Worm (Caenorhabditis elegans): ENCODE measurements around the gene enri-2.
A peak's percentile ranks its signal among the peaks of the same experiment; 100 is the strongest.

The enri-2 gene

ce11 chrX:14502116-14502587, 43.5 kb upstream of the enri-2 start (continued):
- TF ChIP-seq nhr-23 (tag; optimal IDR thresholded peaks at IDR 0.05) (peak; percentile 13), mdl-1 (tag; optimal IDR thresholded peaks at IDR 0.05) (no peak), lin-15B (tag; optimal IDR thresholded peaks at IDR 0.05) (no peak), egl-27 (tag; optimal IDR thresholded peaks at IDR 0.05) (no peak), ceh-82 (tag; optimal IDR thresholded peaks at IDR 0.05) (no peak), fkh-10 (GFP tag; optimal IDR thresholded peaks at IDR 0.05) (no peak), fos-1 (tag; optimal IDR thresholded peaks at IDR 0.05) (no peak), ZK546.5 (tag; optimal IDR thresholded peaks at IDR 0.05) (no peak), hmg-11 (tag; optimal IDR thresholded peaks at IDR 0.05) (no peak), skn-1 (tag; optimal IDR thresholded peaks at IDR 0.05) (no peak), elt-3 (tag; optimal IDR thresholded peaks at IDR 0.05) (no peak), snpc-4 (tag; optimal IDR thresholded peaks at IDR 0.05) (no peak), pqm-1 (tag; optimal IDR thresholded peaks at IDR 0.05) (peak; percentile 83), nhr-67 (tag; optimal IDR thresholded peaks at IDR 0.05) (no peak)

- TF ChIP-seq nhr-25 (tag; optimal IDR thresholded peaks at IDR 0.05) (peak; percentile 74), lin-39 (tag; optimal IDR thresholded peaks at IDR 0.05) (peak; percentile 23), elt-1 (tag; optimal IDR thresholded peaks at IDR 0.05) (peak; percentile 42), nhr-23 (tag; optimal IDR thresholded peaks at IDR 0.05) (peak; percentile 69), mml-1 (tag; optimal IDR thresholded peaks at IDR 0.05) (no peak), ZK546.5 (tag; optimal IDR thresholded peaks at IDR 0.05) (no peak), nhr-43 (tag; optimal IDR thresholded peaks at IDR 0.05; ENCODE audit: poor library complexity, severe bottlenecking) (peak; percentile 17), ceh-9 (tag; optimal IDR thresholded peaks at IDR 0.05) (no peak)
These were observed 42.4 kb upstream of the enri-2 start for ce11 chrX:14503282-14503681.

ce11 chrX:14503800-14504550, 41.7 kb upstream of the enri-2 start, which contains the start of gene M163.1:
Gene M163.1 (minus strand): TSS chrX:14503824.
- TF ChIP-seq hmg-11 (tag; optimal IDR thresholded peaks at IDR 0.05) (no peak), pha-4 (tag; optimal IDR thresholded peaks at IDR 0.05) (no peak), lin-39 (tag; optimal IDR thresholded peaks at IDR 0.05) (peak; percentile 16), sea-2 (GFP tag; optimal IDR thresholded peaks at IDR 0.05) (no peak), elt-2 (tag; optimal IDR thresholded peaks at IDR 0.05) (peak; percentile 45), nfya-1 (tag; optimal IDR thresholded peaks at IDR 0.05; ENCODE audit: insufficient read depth) (peak; percentile 0), nhr-25 (tag; optimal IDR thresholded peaks at IDR 0.05) (peak; percentile 55), mdl-1 (tag; optimal IDR thresholded peaks at IDR 0.05) (peak; percentile 21), pqm-1 (tag; optimal IDR thresholded peaks at IDR 0.05) (peak; percentile 13)

- TF ChIP-seq jun-1 (tag; optimal IDR thresholded peaks at IDR 0.05): peak; percentile 34
- TF ChIP-seq daf-12 (tag; optimal IDR thresholded peaks at IDR 0.05): no peak
- no peak for TF ChIP-seq ztf-4 (tag; optimal IDR thresholded peaks at IDR 0.05)
- TF ChIP-seq elt-3 (tag; optimal IDR thresholded peaks at IDR 0.05): no peak
- no peak for TF ChIP-seq ceh-9 (tag; optimal IDR thresholded peaks at IDR 0.05)
- no peak for TF ChIP-seq ama-1 (optimal IDR thresholded peaks at IDR 0.05)
- no peak for TF ChIP-seq zag-1 (tag; optimal IDR thresholded peaks at IDR 0.05)
- peak; percentile 87 for TF ChIP-seq elt-2 (tag; optimal IDR thresholded peaks at IDR 0.05)
- no peak for TF ChIP-seq ztf-11 (tag; optimal IDR thresholded peaks at IDR 0.05)
- TF ChIP-seq pqm-1 (tag; optimal IDR thresholded peaks at IDR 0.05): peak; percentile 40
- TF ChIP-seq hmg-11 (tag; optimal IDR thresholded peaks at IDR 0.05): no peak
- TF ChIP-seq lin-39 (tag; optimal IDR thresholded peaks at IDR 0.05): no peak
These were observed 41.1 kb upstream of the enri-2 start for ce11 chrX:14504551-14504902.

ce11 chrX:14505578-14506353, 39.9 kb upstream of the enri-2 start:
- TF ChIP-seq nhr-28 (tag; optimal IDR thresholded peaks at IDR 0.05) (no peak), tbx-2 (tag; optimal IDR thresholded peaks at IDR 0.05) (no peak), ceh-9 (tag; optimal IDR thresholded peaks at IDR 0.05) (no peak), nhr-76 (tag; optimal IDR thresholded peaks at IDR 0.05) (no peak), elt-2 (tag; optimal IDR thresholded peaks at IDR 0.05) (peak; percentile 94), elt-3 (tag; optimal IDR thresholded peaks at IDR 0.05) (peak in 2 of 3 experiments; percentile 28 to 70), nhr-25 (tag; optimal IDR thresholded peaks at IDR 0.05) (no peak), R02D3.7 (tag; optimal IDR thresholded peaks at IDR 0.05) (peak; percentile 33), fkh-10 (GFP tag; optimal IDR thresholded peaks at IDR 0.05) (no peak), jun-1 (tag; optimal IDR thresholded peaks at IDR 0.05) (peak; percentile 66), pha-4 (tag; optimal IDR thresholded peaks at IDR 0.05) (peak; percentile 94), egl-27 (tag; optimal IDR thresholded peaks at IDR 0.05) (peak; percentile 50), zag-1 (tag; optimal IDR thresholded peaks at IDR 0.05) (no peak), nhr-77 (tag; optimal IDR thresholded peaks at IDR 0.05) (peak; percentile 56), skn-1 (tag; optimal IDR thresholded peaks at IDR 0.05) (no peak), pqm-1 (tag; optimal IDR thresholded peaks at IDR 0.05) (peak; percentile 66), aly-2 (tag; optimal IDR thresholded peaks at IDR 0.05) (no peak), snpc-4 (tag; optimal IDR thresholded peaks at IDR 0.05) (no peak), hmg-11 (tag; optimal IDR thresholded peaks at IDR 0.05) (peak; percentile 35), mdl-1 (tag; optimal IDR thresholded peaks at IDR 0.05) (peak; percentile 30)

All from whole organism, L3 larva.